Worm (Caenorhabditis elegans) whole organism, mixed stage, embryonic: ENCODE measurements around the gene pei-1.

ENCODE experiments used
- M03D4.4 ChIP-seq: sonication (generic microtip); optimal IDR thresholded peaks from 2 replicates; lab custom pipeline; 2017; ENCODE audit warnings: mild to moderate bottlenecking, missing genetic modification characterization, missing compliant biosample characterization
- ceh-39 ChIP-seq: fragments of 150-350 bp; optimal IDR thresholded peaks from 2 replicates; lab custom pipeline; 2014; ENCODE audit warnings: missing biosample characterization, missing genetic modification characterization
- ceh-43 ChIP-seq: fragments of 200-800 bp; sonication (Bioruptor generic); optimal IDR thresholded peaks from 2 replicates; lab custom pipeline; 2018; ENCODE audit warnings: mild to moderate bottlenecking, missing genetic modification characterization, moderate library complexity, missing compliant biosample characterization
- ceh-83 ChIP-seq: fragments of 200-800 bp; sonication (Bioruptor generic); optimal IDR thresholded peaks from 2 replicates; lab custom pipeline; 2018; ENCODE audit warnings: mild to moderate bottlenecking, missing genetic modification characterization, missing compliant biosample characterization
- ces-1 ChIP-seq: fragments of 150-350 bp; optimal IDR thresholded peaks from 2 replicates; lab custom pipeline; 2014; ENCODE audit warnings: missing biosample characterization, missing genetic modification reagents, missing genetic modification characterization
- cnd-1 ChIP-seq: fragments of 200-800 bp; sonication (Bioruptor generic); optimal IDR thresholded peaks from 2 replicates; lab custom pipeline; 2018; ENCODE audit warnings: mild to moderate bottlenecking, missing genetic modification characterization, missing compliant biosample characterization
- drap-1 ChIP-seq: fragments of 200-800 bp; sonication (Bioruptor generic); optimal IDR thresholded peaks from 3 replicates; lab custom pipeline; 2018; ENCODE audit warnings: mild to moderate bottlenecking, missing genetic modification characterization, missing compliant biosample characterization
- elt-1 ChIP-seq: sonication (generic microtip); optimal IDR thresholded peaks from 2 replicates; lab custom pipeline; 2017; ENCODE audit warnings: missing genetic modification characterization, mild to moderate bottlenecking, missing compliant biosample characterization, antibody characterized with exemption, moderate library complexity, borderline replicate concordance; ENCODE audit not compliant: insufficient read depth
- elt-3 ChIP-seq: fragments of 150-350 bp; optimal IDR thresholded peaks from 2 replicates; lab custom pipeline; 2014; ENCODE audit warnings: missing biosample characterization, missing genetic modification characterization
- flh-1 ChIP-seq: fragments of 200-800 bp; sonication (Bioruptor generic); optimal IDR thresholded peaks from 2 replicates; lab custom pipeline; 2018; ENCODE audit warnings: mild to moderate bottlenecking, missing genetic modification characterization, moderate library complexity, missing compliant biosample characterization
- lin-13 ChIP-seq: fragments of 150-350 bp; optimal IDR thresholded peaks from 2 replicates; lab custom pipeline; 2014; ENCODE audit warnings: missing biosample characterization, missing genetic modification characterization
- mab-5 ChIP-seq: fragments of 150-350 bp; optimal IDR thresholded peaks from 2 replicates; lab custom pipeline; 2014; ENCODE audit warnings: missing biosample characterization, missing genetic modification characterization
- mep-1 ChIP-seq: fragments of 150-350 bp; optimal IDR thresholded peaks from 2 replicates; lab custom pipeline; 2017; ENCODE audit warnings: missing biosample characterization, missing genetic modification reagents, missing genetic modification characterization, inconsistent platforms
- mls-2 ChIP-seq: sonication (generic microtip); optimal IDR thresholded peaks from 2 replicates; lab custom pipeline; 2016; ENCODE audit warnings: mild to moderate bottlenecking, missing genetic modification characterization, moderate library complexity, missing compliant biosample characterization
- nhr-12 ChIP-seq: fragments of 150-350 bp; optimal IDR thresholded peaks from 2 replicates; lab custom pipeline; 2014; ENCODE audit warnings: missing biosample characterization, missing genetic modification characterization
- nhr-2 ChIP-seq: fragments of 150-350 bp; optimal IDR thresholded peaks from 2 replicates; lab custom pipeline; 2014; ENCODE audit warnings: missing biosample characterization, missing genetic modification characterization
- nhr-237 ChIP-seq: fragments of 150-350 bp; optimal IDR thresholded peaks from 2 replicates; lab custom pipeline; 2014; ENCODE audit warnings: missing biosample characterization, missing genetic modification characterization
- nhr-28 ChIP-seq: fragments of 150-350 bp; optimal IDR thresholded peaks from 2 replicates; lab custom pipeline; 2014; ENCODE audit warnings: missing biosample characterization, missing genetic modification characterization
- nhr-76 ChIP-seq: sonication (generic microtip); optimal IDR thresholded peaks from 2 replicates; lab custom pipeline; 2017; ENCODE audit warnings: missing biosample characterization, missing genetic modification characterization
- pha-4 ChIP-seq: fragments of 150-350 bp; optimal IDR thresholded peaks from 2 replicates; lab custom pipeline; 2018; ENCODE audit warnings: missing biosample characterization, missing genetic modification reagents, missing genetic modification characterization
- sem-2 ChIP-seq: fragments of 200-800 bp; sonication (Bioruptor generic); optimal IDR thresholded peaks from 2 replicates; lab custom pipeline; 2018; ENCODE audit warnings: mild to moderate bottlenecking, missing genetic modification characterization, missing compliant biosample characterization
- snpc-4 ChIP-seq: fragments of 150-350 bp; optimal IDR thresholded peaks from 2 replicates; lab custom pipeline; 2014; ENCODE audit warnings: missing biosample characterization, missing genetic modification characterization
- sptf-1 ChIP-seq: sonication (generic microtip); optimal IDR thresholded peaks from 2 replicates; lab custom pipeline; 2017; ENCODE audit warnings: mild to moderate bottlenecking, missing genetic modification characterization, moderate library complexity, missing compliant biosample characterization
- tbx-8 ChIP-seq: fragments of 200-800 bp; sonication (Bioruptor generic); optimal IDR thresholded peaks from 2 replicates; lab custom pipeline; 2018; ENCODE audit warnings: mild to moderate bottlenecking, missing genetic modification characterization, moderate library complexity, missing compliant biosample characterization
- unc-39 ChIP-seq: fragments of 150-350 bp; optimal IDR thresholded peaks from 2 replicates; lab custom pipeline; 2014; ENCODE audit warnings: missing biosample characterization, missing genetic modification characterization
- unc-62 ChIP-seq: fragments of 150-350 bp; optimal IDR thresholded peaks from 2 replicates; lab custom pipeline; 2014; ENCODE audit warnings: missing biosample characterization, missing genetic modification reagents, missing genetic modification characterization
- zip-8 ChIP-seq: fragments of 150-350 bp; optimal IDR thresholded peaks from 2 replicates; lab custom pipeline; 2014; ENCODE audit warnings: missing biosample characterization, missing genetic modification characterization
- ztf-11 ChIP-seq: fragments of 150-350 bp; optimal IDR thresholded peaks from 2 replicates; lab custom pipeline; 2014; ENCODE audit warnings: missing biosample characterization, missing genetic modification characterization

pei-1 gene

DNA sequence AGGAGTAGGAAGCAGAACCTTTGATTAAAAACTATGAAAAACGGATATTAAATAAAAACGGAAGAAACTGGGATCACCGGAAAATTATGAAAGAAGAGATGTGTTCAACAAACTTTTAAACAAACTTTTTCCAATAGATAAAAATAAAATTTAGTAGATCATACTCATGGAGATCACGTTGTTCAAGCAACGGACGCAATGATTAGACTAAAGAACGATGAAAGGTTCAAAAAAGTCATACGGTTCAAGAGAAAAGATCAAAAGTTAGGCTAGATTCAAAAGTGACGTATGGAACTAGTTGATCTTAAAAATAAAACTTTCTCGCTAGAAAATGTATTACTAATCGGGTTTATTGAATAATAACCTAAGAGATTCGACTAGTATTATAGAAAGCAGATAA, 39.8 kb upstream of the pei-1 start:
- TF ChIP-seq nhr-2 (tag; lab: Kevin White, UChicago) (no peak), nhr-12 (tag; lab: Kevin White, UChicago) (no peak), ceh-43 (no peak)
- TF ChIP-seq, all 35 proteins: peak for 0

DNA sequence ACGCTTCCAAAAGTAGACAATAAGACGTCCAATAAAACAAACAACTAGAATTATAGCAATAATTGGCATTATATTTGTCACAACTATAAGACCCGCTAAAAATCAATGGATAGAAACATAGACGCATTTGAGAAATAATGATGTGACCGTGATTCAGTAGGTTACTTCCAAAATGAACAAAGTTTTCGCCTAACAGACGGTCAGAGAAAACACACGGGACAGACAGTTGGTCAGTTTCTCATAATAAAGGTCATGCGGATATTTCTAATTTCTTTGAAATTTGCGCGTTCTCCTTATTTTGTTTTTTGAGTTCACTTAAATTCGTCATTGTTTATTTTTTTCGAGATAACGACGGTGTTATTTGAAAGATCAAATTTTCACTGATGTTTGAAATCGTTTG, 39.3 kb upstream of the pei-1 start:
- no peak for TF ChIP-seq nhr-76
- TF ChIP-seq lin-13 (tag; lab: Kevin White, UChicago), result no peak
- no peak for TF ChIP-seq nhr-2 (tag; lab: Kevin White, UChicago)
- no peak for TF ChIP-seq tbx-8 (GFP tag; lab: Kevin White, UChicago)
- no peak for TF ChIP-seq pha-4 (tag; lab: Kevin White, UChicago)

DNA sequence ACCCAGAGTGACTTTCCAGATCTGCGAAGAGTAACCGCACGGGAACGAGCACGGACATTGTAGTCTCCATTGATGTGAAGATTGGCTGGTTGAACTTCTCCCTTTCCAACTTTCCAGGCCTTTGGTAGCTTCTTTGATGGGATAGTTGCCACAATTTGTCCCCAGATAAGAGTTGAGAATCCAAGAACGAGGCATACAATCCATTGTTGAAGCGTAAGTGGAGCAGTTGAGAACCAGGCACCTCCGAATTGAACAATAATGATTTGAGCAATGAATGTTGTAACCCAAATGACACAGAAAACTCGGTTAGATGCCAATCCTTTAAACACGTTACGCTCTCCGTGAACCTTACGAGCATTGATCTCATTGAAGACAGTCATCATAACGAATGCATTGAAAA, 34.7 kb upstream of the pei-1 start:
- TF ChIP-seq sem-2 (GFP tag; lab: Kevin White, UChicago), result no peak
- no peak for TF ChIP-seq ces-1
- no peak for TF ChIP-seq M03D4.4
- TF ChIP-seq nhr-237 (tag; lab: Kevin White, UChicago), result no peak
- no peak for TF ChIP-seq unc-62 (GFP tag; lab: Kevin White, UChicago)
- no peak for TF ChIP-seq ztf-11 (tag; lab: Kevin White, UChicago)
- no peak for TF ChIP-seq snpc-4 (tag; lab: Kevin White, UChicago)
- no peak for TF ChIP-seq nhr-28

DNA sequence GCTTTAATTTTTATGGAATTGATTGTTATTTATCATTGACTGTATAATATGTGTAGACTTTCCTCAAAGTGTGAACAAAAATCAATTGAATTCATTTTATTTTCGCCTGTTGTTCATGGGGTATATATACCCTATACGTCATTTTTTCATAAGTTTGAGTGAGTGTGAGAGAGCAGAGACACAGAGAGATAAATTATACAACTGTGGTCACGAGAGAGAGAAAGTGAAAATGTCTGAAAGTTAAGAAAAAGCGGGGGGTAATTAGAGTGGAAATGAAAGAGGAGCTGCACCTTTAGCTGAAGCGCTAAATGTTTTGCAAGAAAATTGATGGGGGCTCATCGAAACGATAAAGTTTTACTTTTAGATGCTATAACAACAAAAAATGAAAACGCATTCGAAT, 33.5 kb upstream of the pei-1 start:
- no peak for TF ChIP-seq elt-3 (tag; lab: Kevin White, UChicago)
- no peak for TF ChIP-seq tbx-8 (GFP tag; lab: Kevin White, UChicago)
- no peak for TF ChIP-seq flh-1 (GFP tag; lab: Kevin White, UChicago)
- no peak for TF ChIP-seq ceh-43
- TF ChIP-seq nhr-28, result no peak
- no peak for TF ChIP-seq mls-2 (tag; lab: Kevin White, UChicago)
- TF ChIP-seq unc-39 (tag; lab: Kevin White, UChicago), result no peak

DNA sequence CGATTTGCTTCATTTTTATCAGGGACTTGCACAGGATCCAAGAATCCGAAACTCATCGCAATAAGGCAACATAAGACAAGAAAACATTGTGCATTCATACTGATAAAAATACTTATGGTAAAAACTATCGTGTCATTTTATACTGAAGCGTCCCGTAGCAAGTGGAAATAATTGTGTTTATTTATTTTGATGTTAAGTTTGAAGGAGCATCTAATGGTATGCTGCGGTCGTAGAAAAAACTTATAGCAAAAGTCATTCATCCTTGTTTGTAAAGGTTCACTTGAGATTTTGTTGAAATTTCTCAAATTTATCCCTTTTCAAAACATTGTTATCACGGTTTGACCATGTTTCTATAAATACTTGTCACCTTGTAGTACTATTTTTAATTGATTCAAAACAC, 32.7 kb upstream of the pei-1 start, which contains the start of gene W09C2.10:
Gene W09C2.10 (minus strand): TSS at position 101 of the 400 bp plus-strand sequence.
- TF ChIP-seq elt-1 (tag; lab: Kevin White, UChicago), result no peak
- no peak for TF ChIP-seq cnd-1 (tag; lab: Kevin White, UChicago)
- no peak for TF ChIP-seq ces-1

DNA sequence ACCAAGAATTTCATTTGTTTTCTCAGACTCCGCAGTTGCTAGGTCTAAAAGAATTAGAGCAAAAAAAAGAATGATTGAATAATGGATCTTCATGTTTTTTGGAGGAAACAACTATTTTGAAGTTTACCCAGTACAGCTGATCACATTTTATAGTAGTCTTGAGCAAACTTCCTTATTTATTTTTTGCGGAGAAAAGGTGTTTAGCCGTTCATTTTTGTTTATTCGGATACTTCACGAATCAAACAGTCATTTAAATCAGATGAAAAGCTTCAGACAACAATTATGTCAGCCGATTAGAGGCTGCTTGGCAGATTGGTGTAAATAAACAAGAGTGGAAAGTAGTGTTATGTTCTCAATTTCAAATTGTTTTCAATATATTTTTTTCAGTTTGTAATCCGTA, 32.0 kb upstream of the pei-1 start, which contains the start of gene W09C2.8:
Gene W09C2.8 (minus strand): TSS at position 101 of the 400 bp plus-strand sequence.
- TF ChIP-seq unc-62 (GFP tag; lab: Kevin White, UChicago), result no peak
- TF ChIP-seq mep-1 (tag; lab: Kevin White, UChicago), result no peak
- no peak for TF ChIP-seq ceh-83 (GFP tag; lab: Kevin White, UChicago)
- TF ChIP-seq tbx-8 (GFP tag; lab: Kevin White, UChicago), result no peak
- TF ChIP-seq drap-1, result no peak
- no peak for TF ChIP-seq ces-1
- no peak for TF ChIP-seq sem-2 (GFP tag; lab: Kevin White, UChicago)
- no peak for TF ChIP-seq nhr-76
- TF ChIP-seq nhr-12 (tag; lab: Kevin White, UChicago), result no peak
- TF ChIP-seq ceh-39, result no peak
- no peak for TF ChIP-seq zip-8 (tag; lab: Kevin White, UChicago)

DNA sequence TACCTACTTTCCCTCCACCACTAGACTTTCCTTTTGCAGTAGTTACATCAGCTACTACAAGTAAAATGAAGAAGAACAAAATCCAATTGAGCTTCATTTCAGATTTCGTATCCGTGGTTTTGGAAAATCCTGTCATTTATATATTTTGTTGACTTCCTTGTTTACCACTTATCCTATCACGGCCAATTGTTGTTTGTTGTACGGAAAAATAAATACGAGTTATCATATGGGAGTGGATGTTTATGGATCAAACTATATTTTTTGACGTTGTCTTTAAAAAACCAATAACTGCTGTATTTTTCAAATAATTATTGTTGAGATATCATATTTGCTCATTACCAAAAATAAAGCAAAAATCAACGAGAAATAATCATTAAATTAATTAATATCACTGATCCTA, 31.0 kb upstream of the pei-1 start, which contains the start of gene W09C2.9:
Gene W09C2.9 (minus strand): TSS at position 101 of the 400 bp plus-strand sequence.
- no peak for TF ChIP-seq mls-2 (tag; lab: Kevin White, UChicago)
- no peak for TF ChIP-seq M03D4.4
- no peak for TF ChIP-seq mab-5 (tag; lab: Kevin White, UChicago)
- no peak for TF ChIP-seq sptf-1 (tag; lab: Kevin White, UChicago)
- TF ChIP-seq tbx-8 (GFP tag; lab: Kevin White, UChicago), result no peak
- TF ChIP-seq zip-8 (tag; lab: Kevin White, UChicago), result no peak
